Fruit fly (Drosophila melanogaster): Measurements from ENCODE around the gene armi.

Gene armi

DNA sequence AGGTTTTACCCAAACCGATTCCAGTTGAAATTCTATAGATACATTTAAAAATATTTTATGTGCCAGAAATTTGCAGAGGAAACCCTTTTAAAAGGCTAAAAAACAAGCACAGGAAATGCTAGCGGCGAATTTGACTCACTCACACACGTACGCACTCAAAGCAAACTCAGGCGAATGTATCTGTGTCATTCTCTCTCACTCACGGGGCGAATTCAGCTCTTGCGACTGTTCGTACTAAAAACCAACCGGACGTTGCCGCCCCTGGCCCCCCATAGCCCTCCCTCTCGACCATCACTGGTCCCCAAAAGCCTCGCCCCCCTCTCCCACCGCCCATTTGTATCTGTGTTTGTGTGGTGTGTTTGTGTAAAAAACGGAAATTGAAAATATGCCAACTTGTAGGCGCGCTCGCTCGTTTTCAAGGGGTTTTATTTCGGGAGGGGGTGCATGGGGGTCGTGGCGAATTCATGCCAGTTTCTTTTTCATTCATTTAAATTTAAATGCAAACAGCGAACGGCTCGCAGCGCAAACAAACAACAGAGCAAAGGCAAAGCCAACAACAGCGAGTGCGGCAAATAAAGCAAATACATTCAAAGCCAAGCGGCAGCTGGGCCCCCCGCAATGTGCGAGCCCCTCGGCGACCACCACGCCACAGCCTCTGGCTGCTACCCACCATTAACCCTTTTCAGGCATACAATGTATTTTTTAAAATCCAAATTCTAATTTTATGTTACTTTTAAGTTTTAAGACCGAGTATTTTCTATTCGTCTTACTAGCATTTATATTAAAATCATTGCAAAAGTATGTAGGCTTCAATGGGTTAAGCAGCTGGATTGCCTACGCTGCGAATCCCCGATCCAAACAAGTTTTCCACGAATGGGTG is 42.7 kb upstream of the armi start:
- TF ChIP-seq dac (GFP tag; optimal IDR thresholded peaks at IDR 0.05) (peak; percentile 94), CG4318 (GFP tag; optimal IDR thresholded peaks at IDR 0.05) (peak; percentile 97), CG34406 (GFP tag; optimal IDR thresholded peaks at IDR 0.05) (peak; percentile 26), vri (GFP tag; optimal IDR thresholded peaks at IDR 0.05) (peak; percentile 50), CG6854 (GFP tag; optimal IDR thresholded peaks at IDR 0.05) (peak; percentile 88), CG6163 (GFP tag; IDR thresholded peaks at IDR 0.05) (peak; percentile 97), Met (GFP tag; optimal IDR thresholded peaks at IDR 0.05) (peak; percentile 79), CG6792 (GFP tag; optimal IDR thresholded peaks at IDR 0.05) (peak; percentile 9), CG6808 (GFP tag; optimal IDR thresholded peaks at IDR 0.05) (peak; percentile 38), CG31627 (GFP tag; optimal IDR thresholded peaks at IDR 0.05) (peak; percentile 64), Hr4 (GFP tag; optimal IDR thresholded peaks at IDR 0.05) (peak; percentile 98), CG1621 (tag; optimal IDR thresholded peaks at IDR 0.05) (peak; percentile 60), Ets21C (GFP tag; optimal IDR thresholded peaks at IDR 0.05) (peak; percentile 43), Smox (GFP tag; optimal IDR thresholded peaks at IDR 0.05) (peak; percentile 63), CG3919 (GFP tag; optimal IDR thresholded peaks at IDR 0.05) (peak; percentile 83), CG7368 (GFP tag; optimal IDR thresholded peaks at IDR 0.05) (peak; percentile 25), CG8119 (GFP tag; IDR thresholded peaks at IDR 0.05) (peak; percentile 99), Sox15 (GFP tag; optimal IDR thresholded peaks at IDR 0.05) (no peak), achi (GFP tag; optimal IDR thresholded peaks at IDR 0.05) (peak; percentile 91), Sox102F (GFP tag; optimal IDR thresholded peaks at IDR 0.05) (peak; percentile 66), spab (GFP tag; optimal IDR thresholded peaks at IDR 0.05) (peak; percentile 52), Eip78C (GFP tag) (peak; percentile 95), fkh (GFP tag; optimal IDR thresholded peaks at IDR 0.05) (peak; percentile 97), salr (GFP tag; optimal IDR thresholded peaks at IDR 0.05) (peak; percentile 63 to 88), CG11294 (GFP tag; IDR thresholded peaks at IDR 0.05) (peak; percentile 95), net (GFP tag; optimal IDR thresholded peaks at IDR 0.05) (peak; percentile 84), Eip75B (GFP tag; optimal IDR thresholded peaks at IDR 0.05) (peak; percentile 85), CG11902 (GFP tag; optimal IDR thresholded peaks at IDR 0.05) (no peak), Eip93F (GFP tag; optimal IDR thresholded peaks at IDR 0.05) (no peak), svp (GFP tag) (peak; percentile 82), CG8632 (GFP tag; optimal IDR thresholded peaks at IDR 0.05) (peak; percentile 28), pdm3 (GFP tag; optimal IDR thresholded peaks at IDR 0.05) (peak; percentile 90), fd59A (GFP tag; optimal IDR thresholded peaks at IDR 0.05) (peak; percentile 65), lz (GFP tag; optimal IDR thresholded peaks at IDR 0.05) (peak; percentile 77), CG11762 (GFP tag; optimal IDR thresholded peaks at IDR 0.05; ENCODE audit: insufficient read depth) (peak; percentile 73), Gug (GFP tag; IDR thresholded peaks at IDR 0.05) (peak; percentile 98), CG10631 (GFP tag; optimal IDR thresholded peaks at IDR 0.05) (peak; percentile 93), Sox14 (GFP tag; optimal IDR thresholded peaks at IDR 0.05) (peak; percentile 93), Ets96B (tag; optimal IDR thresholded peaks at IDR 0.05) (peak; percentile 76), CG32006 (GFP tag; optimal IDR thresholded peaks at IDR 0.05) (peak; percentile 98), ss (GFP tag; optimal IDR thresholded peaks at IDR 0.05) (peak; percentile 23 to 53), Hr38 (GFP tag; optimal IDR thresholded peaks at IDR 0.05) (peak; percentile 71), cyc (GFP tag; optimal IDR thresholded peaks at IDR 0.05) (peak; percentile 61), CG16779 (tag; optimal IDR thresholded peaks at IDR 0.05) (peak; percentile 56), Lpt (GFP tag; optimal IDR thresholded peaks at IDR 0.05) (peak; percentile 86), dsx (GFP tag; optimal IDR thresholded peaks at IDR 0.05; ENCODE audit: poor library complexity, severe bottlenecking) (peak; percentile 85), eg (GFP tag; IDR thresholded peaks at IDR 0.05) (peak; percentile 99), CG6276 (GFP tag; optimal IDR thresholded peaks at IDR 0.05) (peak; percentile 98), fd85E (GFP tag; optimal IDR thresholded peaks at IDR 0.05) (no peak), topi (GFP tag; optimal IDR thresholded peaks at IDR 0.05) (peak; percentile 77)
